Worm (Caenorhabditis elegans): Measurements from ENCODE around the gene rpb-6.

Gene rpb-6

DNA sequence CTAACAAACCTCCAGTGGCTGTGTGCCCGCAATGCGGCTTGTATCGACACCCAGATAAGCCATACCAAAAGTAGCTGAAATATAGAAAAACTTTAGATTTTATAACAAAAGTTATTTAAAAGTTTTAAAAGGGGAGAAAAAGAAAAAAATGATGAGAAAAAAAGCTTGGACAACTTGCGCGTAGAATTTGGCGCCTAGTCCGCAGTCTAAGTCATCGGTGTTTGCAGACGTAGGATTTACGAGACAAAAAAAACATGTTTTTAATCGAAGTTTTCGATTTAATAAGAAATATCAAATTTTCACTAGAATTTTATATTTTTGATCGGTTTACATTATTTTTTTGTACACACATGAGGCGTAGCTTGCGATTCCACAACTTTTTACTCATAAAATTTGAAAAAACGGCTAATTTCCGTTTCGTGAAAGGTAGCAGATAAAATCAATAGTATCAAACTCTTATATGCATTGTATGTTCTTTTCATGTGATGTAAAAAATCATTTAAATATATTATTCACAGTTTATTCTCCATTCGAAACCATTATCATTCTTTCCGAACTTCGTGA lies 37.2 kb upstream of the rpb-6 start, which contains the start of gene pro-1 (continued):
- peak; percentile 94 for TF ChIP-seq chd-7 (tag; optimal IDR thresholded peaks at IDR 0.05)
- TF ChIP-seq nfya-1 (tag; optimal IDR thresholded peaks at IDR 0.05; ENCODE audit: borderline replicate concordance, insufficient read depth): no peak
- peak; percentile 67 for TF ChIP-seq pha-4 (tag; optimal IDR thresholded peaks at IDR 0.05)
- TF ChIP-seq repo-1 (tag; optimal IDR thresholded peaks at IDR 0.05): peak; percentile 68
- TF ChIP-seq ztf-3 (GFP tag; optimal IDR thresholded peaks at IDR 0.05): peak; percentile 14
- TF ChIP-seq ztf-28 (GFP tag; IDR thresholded peaks at IDR 0.05): peak; percentile 45; the same call in 1 of the 2 replicates
- peak; percentile 90 for TF ChIP-seq ekl-4 (GFP tag; IDR thresholded peaks at IDR 0.05)
- TF ChIP-seq him-1 (tag; optimal IDR thresholded peaks at IDR 0.05): no peak
- peak; percentile 76 for TF ChIP-seq F10E7.11 (tag; optimal IDR thresholded peaks at IDR 0.05)
- TF ChIP-seq F52B5.7 (tag; optimal IDR thresholded peaks at IDR 0.05): peak; percentile 86
- peak; percentile 74; the same call in 1 of the 2 replicates for TF ChIP-seq F39B2.1 (GFP tag; IDR thresholded peaks at IDR 0.05)
- peak; percentile 86 for TF ChIP-seq K11D2.4 (GFP tag; IDR thresholded peaks at IDR 0.05)
- peak; percentile 37; the same call in 1 of the 2 replicates for TF ChIP-seq ceh-58 (GFP tag; IDR thresholded peaks at IDR 0.05)
- peak; percentile 99 for TF ChIP-seq athp-1 (tag; optimal IDR thresholded peaks at IDR 0.05)
- TF ChIP-seq madf-10 (tag; optimal IDR thresholded peaks at IDR 0.05): peak; percentile 31
- peak; percentile 30; the same call in 1 of the 2 replicates for TF ChIP-seq hmg-20 (GFP tag; IDR thresholded peaks at IDR 0.05)
- peak; percentile 80 for TF ChIP-seq C06A6.2 (GFP tag; conservative IDR thresholded peaks at IDR 0.05)
- peak; percentile 47 for TF ChIP-seq ztf-22 (GFP tag; optimal IDR thresholded peaks at IDR 0.05)
- peak; percentile 74 for TF ChIP-seq ceh-79 (tag; optimal IDR thresholded peaks at IDR 0.05)
- peak; percentile 66 for TF ChIP-seq ceh-100 (GFP tag; IDR thresholded peaks at IDR 0.05)
- peak; percentile 79 for TF ChIP-seq madf-6 (GFP tag; IDR thresholded peaks at IDR 0.05)
- TF ChIP-seq Y79H2A.3 (GFP tag; conservative IDR thresholded peaks at IDR 0.05): 0 out of 2 replicates have a peak, but pooled peaks have one; percentile 7
- peak; percentile 15 for TF ChIP-seq F22D6.2 (tag; optimal IDR thresholded peaks at IDR 0.05)
- TF ChIP-seq fkh-3 (tag; optimal IDR thresholded peaks at IDR 0.05): peak; percentile 17

ce11 chrII:10542654-10543456 lies 36.3 kb upstream of the rpb-6 start:
- TF ChIP-seq K11D2.4 (GFP tag; IDR thresholded peaks at IDR 0.05) (peak; percentile 8; the same call in 1 of the 2 replicates), ceh-40 (GFP tag; IDR thresholded peaks at IDR 0.05) (peak; percentile 48; the same call in 1 of the 2 replicates), tlf-1 (GFP tag; optimal IDR thresholded peaks at IDR 0.05) (peak; percentile 31), snpc-4 (GFP tag; optimal IDR thresholded peaks at IDR 0.05) (no peak), snpc-4 (tag; optimal IDR thresholded peaks at IDR 0.05) (no peak), athp-1 (tag; optimal IDR thresholded peaks at IDR 0.05) (peak; percentile 57), madf-6 (GFP tag; IDR thresholded peaks at IDR 0.05) (peak; percentile 48; the same call in 1 of the 2 replicates), lag-1 (GFP tag; IDR thresholded peaks at IDR 0.05) (0 out of 2 replicates have a peak, but pooled peaks have one; percentile 10), pbrm-1 (GFP tag; IDR thresholded peaks at IDR 0.05) (peak; percentile 33; the same call in 1 of the 2 replicates), fkh-3 (tag; optimal IDR thresholded peaks at IDR 0.05) (no peak), mcd-1 (GFP tag; IDR thresholded peaks at IDR 0.05) (peak; percentile 38; the same call in 1 of the 2 replicates), B0019.2 (GFP tag; conservative IDR thresholded peaks at IDR 0.05) (no peak), ceh-58 (GFP tag; IDR thresholded peaks at IDR 0.05) (0 out of 2 replicates have a peak, but pooled peaks have one; percentile 51), chd-7 (tag; optimal IDR thresholded peaks at IDR 0.05) (peak; percentile 26), lin-35 (GFP tag; optimal IDR thresholded peaks at IDR 0.05) (peak in 2 of 3 experiments; percentile 10 to 11), T26A5.8 (tag; optimal IDR thresholded peaks at IDR 0.05) (peak; percentile 43), ceh-27 (GFP tag; optimal IDR thresholded peaks at IDR 0.05) (no peak), madf-3 (GFP tag; IDR thresholded peaks at IDR 0.05) (peak; percentile 18; the same call in 1 of the 2 replicates), Y79H2A.3 (GFP tag; conservative IDR thresholded peaks at IDR 0.05) (no peak), let-607 (tag; optimal IDR thresholded peaks at IDR 0.05) (peak in 1 of 2 experiments; percentile 23), rcor-1 (GFP tag; IDR thresholded peaks at IDR 0.05) (peak; percentile 8; the same call in 1 of the 2 replicates), ZK185.1 (tag; optimal IDR thresholded peaks at IDR 0.05; ENCODE audit: poor library complexity, severe bottlenecking) (peak; percentile 30), ekl-4 (GFP tag; IDR thresholded peaks at IDR 0.05) (peak; percentile 48), aptf-2 (GFP tag; conservative IDR thresholded peaks at IDR 0.05) (0 out of 2 replicates have a peak, but pooled peaks have one; percentile 49), lin-54 (GFP tag; optimal IDR thresholded peaks at IDR 0.05) (peak; percentile 4), somi-1 (GFP tag; optimal IDR thresholded peaks at IDR 0.05) (peak; percentile 32), hsf-1 (GFP tag; IDR thresholded peaks at IDR 0.05) (peak; percentile 57)

Data from whole organism, young adult.